Fruit fly (Drosophila melanogaster) whole organism, embryonic: ENCODE measurements around the gene CG44000.

Source experiments
- Ada2b ChIP-seq: fragments of 200-800 bp; sonication (Bioruptor generic); IDR thresholded peaks from 2 replicates; pipeline ENCODE4 v1.3.6; 2022; ENCODE audit warnings: missing biosample characterization, missing genetic modification characterization
- Aef1 ChIP-seq: fragments of 200-800 bp; sonication (Bioruptor generic); IDR thresholded peaks from 3 replicates; pipeline ENCODE4 v1.3.6; 2022; ENCODE audit warnings: missing biosample characterization, missing genetic modification characterization
- Antp ChIP-seq: fragments of 200-800 bp; sonication (Bioruptor generic); optimal IDR thresholded peaks from 3 replicates; lab custom pipeline; 2016; ENCODE audit warnings: missing biosample characterization, missing genetic modification characterization
- Asciz ChIP-seq: fragments of 200-800 bp; sonication (Bioruptor generic); optimal IDR thresholded peaks from 2 replicates; lab custom pipeline; 2017; ENCODE audit warnings: missing biosample characterization, mild to moderate bottlenecking, missing genetic modification characterization, missing genetic modification reagents
- Atf-2 ChIP-seq: fragments of 200-800 bp; sonication (Bioruptor generic); optimal IDR thresholded peaks from 2 replicates; lab custom pipeline; 2016; ENCODE audit warnings: missing biosample characterization, missing genetic modification characterization
- CG10366 ChIP-seq: fragments of 200-800 bp; sonication (Bioruptor generic); IDR thresholded peaks from 2 replicates; pipeline ENCODE4 v1.3.6; 2022; ENCODE audit warnings: missing biosample characterization, missing genetic modification characterization
- CG12391 ChIP-seq: fragments of 200-800 bp; sonication (Bioruptor generic); optimal IDR thresholded peaks from 3 replicates; lab custom pipeline; 2018; ENCODE audit warnings: missing biosample characterization, mild to moderate bottlenecking, missing genetic modification characterization, moderate library complexity
- CG13123 ChIP-seq: fragments of 200-800 bp; sonication (Bioruptor generic); optimal IDR thresholded peaks from 2 replicates; lab custom pipeline; 2016; ENCODE audit warnings: missing biosample characterization, missing genetic modification characterization
- CG13894 ChIP-seq: fragments of 200-800 bp; sonication (Bioruptor generic); optimal IDR thresholded peaks from 3 replicates; lab custom pipeline; 2018; ENCODE audit warnings: missing biosample characterization, mild to moderate bottlenecking, missing genetic modification characterization, moderate library complexity
- CG14667 ChIP-seq: fragments of 200-800 bp; sonication (Bioruptor generic); IDR thresholded peaks from 2 replicates; pipeline ENCODE4 v1.3.6; 2022; ENCODE audit warnings: missing biosample characterization, missing genetic modification characterization
- CG2712 ChIP-seq: fragments of 200-800 bp; optimal IDR thresholded peaks from 3 replicates; lab custom pipeline; 2019; ENCODE audit warnings: missing biosample characterization, mild to moderate bottlenecking, missing genetic modification characterization, moderate library complexity
- CG31441 ChIP-seq: fragments of 200-800 bp; sonication (Bioruptor generic); IDR thresholded peaks from 2 replicates; pipeline ENCODE4 v1.3.6; 2022; ENCODE audit warnings: missing biosample characterization, missing genetic modification characterization
- CG34422 ChIP-seq: fragments of 200-800 bp; sonication (Bioruptor generic); IDR thresholded peaks from 3 replicates; pipeline ENCODE4 v1.3.6; 2022; ENCODE audit warnings: missing biosample characterization, missing genetic modification characterization
- CG3726 ChIP-seq: fragments of 200-800 bp; sonication (Bioruptor generic); IDR thresholded peaks from 3 replicates; pipeline ENCODE4, ENCODE4 v1.3.6; 2022; ENCODE audit warnings: missing biosample characterization, missing genetic modification characterization
- CG4360 ChIP-seq: fragments of 200-800 bp; sonication (Bioruptor generic); IDR thresholded peaks from 2 replicates; pipeline ENCODE4 v1.3.6; 2022; ENCODE audit warnings: missing biosample characterization, missing genetic modification characterization
- CG43689 ChIP-seq: fragments of 200-800 bp; sonication (Bioruptor generic); IDR thresholded peaks from 2 replicates; pipeline ENCODE4 v1.3.6; 2022; ENCODE audit warnings: missing biosample characterization, missing genetic modification characterization
- CG4404 ChIP-seq: fragments of 200-800 bp; sonication (Bioruptor generic); IDR thresholded peaks from 2 replicates; pipeline ENCODE4 v1.3.6; 2022; ENCODE audit warnings: missing biosample characterization, missing genetic modification characterization
- CG4617 ChIP-seq: fragments of 200-800 bp; sonication (Bioruptor generic); optimal IDR thresholded peaks from 3 replicates; lab custom pipeline; 2016; ENCODE audit warnings: missing biosample characterization, missing genetic modification characterization, borderline replicate concordance
- CG7786 ChIP-seq: fragments of 200-800 bp; sonication (Bioruptor generic); optimal IDR thresholded peaks from 2 replicates; lab custom pipeline; 2016; ENCODE audit warnings: missing biosample characterization, missing genetic modification characterization
- CG8765 ChIP-seq: fragments of 200-800 bp; sonication (Bioruptor generic); IDR thresholded peaks from 2 replicates; pipeline ENCODE4 v1.3.6; 2022; ENCODE audit warnings: missing biosample characterization, missing genetic modification characterization
- CG9932 ChIP-seq: fragments of 200-800 bp; sonication (Bioruptor generic); IDR thresholded peaks from 2 replicates; pipeline ENCODE4 v1.3.6; 2022; ENCODE audit warnings: missing biosample characterization, missing genetic modification characterization
- D ChIP-seq, 2 experiments: fragments of 200-800 bp in 1 of 2; fragments of >200 bp in 1 of 2; sonication (Bioruptor generic) in 1 of 2; optimal IDR thresholded peaks; 2 replicates in 1 of 2; 3 replicates in 1 of 2; lab custom pipeline; 2017; ENCODE audit warnings: mild to moderate bottlenecking in 1 of 2, missing biosample characterization in 1 of 2, missing genetic modification characterization in 1 of 2, missing genetic modification reagents in 1 of 2
- Dip3 ChIP-seq: fragments of 200-800 bp; sonication (Bioruptor generic); optimal IDR thresholded peaks from 3 replicates; lab custom pipeline; 2016; ENCODE audit warnings: missing biosample characterization, missing genetic modification characterization
- Dref ChIP-seq: fragments of 200-800 bp; sonication (Bioruptor generic); IDR thresholded peaks from 2 replicates; pipeline ENCODE4 v1.3.6; 2022; ENCODE audit warnings: missing biosample characterization, missing genetic modification characterization
- Drgx ChIP-seq: fragments of 200-800 bp; sonication (Bioruptor generic); IDR thresholded peaks from 2 replicates; pipeline ENCODE4 v1.3.6; 2022; ENCODE audit warnings: missing biosample characterization, missing genetic modification characterization
- NC2α ChIP-seq: fragments of 200-800 bp; sonication (Bioruptor generic); optimal IDR thresholded peaks from 2 replicates; lab custom pipeline; 2016; ENCODE audit warnings: missing biosample characterization, missing genetic modification characterization
- NK7.1 ChIP-seq: fragments of 200-800 bp; sonication (Bioruptor generic); optimal IDR thresholded peaks from 3 replicates; lab custom pipeline; 2016; ENCODE audit warnings: missing biosample characterization, missing genetic modification characterization
- Oli ChIP-seq: fragments of 200-800 bp; sonication (Bioruptor generic); optimal IDR thresholded peaks from 2 replicates; lab custom pipeline; 2018; ENCODE audit warnings: missing biosample characterization, mild to moderate bottlenecking, missing genetic modification characterization, moderate library complexity
- Side ChIP-seq: fragments of 200-800 bp; sonication (Bioruptor generic); optimal IDR thresholded peaks from 2 replicates; lab custom pipeline; 2016; ENCODE audit warnings: missing biosample characterization, missing genetic modification characterization
- Xrp1 ChIP-seq: fragments of 200-800 bp; sonication (Bioruptor generic); IDR thresholded peaks from 2 replicates; pipeline ENCODE4 v1.3.6; 2022; ENCODE audit warnings: missing biosample characterization, missing genetic modification characterization
- bsh ChIP-seq, 2 experiments: fragments of 200-800 bp; sonication (Bioruptor generic); optimal IDR thresholded peaks; 2 replicates each; lab custom pipeline; 2017 to 2018; ENCODE audit warnings: mild to moderate bottlenecking in 2 of 2, missing biosample characterization in 2 of 2, missing genetic modification characterization in 2 of 2, moderate library complexity in 1 of 2
- caup ChIP-seq: fragments of 200-800 bp; sonication (Bioruptor generic); optimal IDR thresholded peaks from 3 replicates; lab custom pipeline; 2017; ENCODE audit warnings: missing biosample characterization, mild to moderate bottlenecking, missing genetic modification characterization, moderate library complexity; ENCODE audit not compliant: severe bottlenecking
- ci ChIP-seq: fragments of 200-800 bp; sonication (Bioruptor generic); IDR thresholded peaks from 3 replicates; pipeline ENCODE4 v1.3.6; 2022; ENCODE audit warnings: missing biosample characterization, missing genetic modification characterization
- crp ChIP-seq, 2 experiments: fragments of 200-800 bp; sonication (Bioruptor generic); optimal IDR thresholded peaks; 2 replicates in 1 of 2; 3 replicates in 1 of 2; lab custom pipeline; 2017; ENCODE audit warnings: missing biosample characterization in 2 of 2, missing genetic modification characterization in 2 of 2, mild to moderate bottlenecking in 1 of 2, moderate library complexity in 1 of 2
- danr ChIP-seq: fragments of 200-800 bp; sonication (Bioruptor generic); IDR thresholded peaks from 2 replicates; pipeline ENCODE4 v1.3.6; 2022; ENCODE audit warnings: missing biosample characterization, missing genetic modification characterization
- dm ChIP-seq: fragments of 200-800 bp; sonication (Bioruptor generic); optimal IDR thresholded peaks from 3 replicates; lab custom pipeline; 2016; ENCODE audit warnings: missing biosample characterization, missing genetic modification characterization
- dmrt11E ChIP-seq: fragments of 200-800 bp; sonication (Bioruptor generic); optimal IDR thresholded peaks from 3 replicates; lab custom pipeline; 2018; ENCODE audit warnings: missing biosample characterization, mild to moderate bottlenecking, missing genetic modification characterization, moderate library complexity
- dysf ChIP-seq: fragments of 200-800 bp; sonication (Bioruptor generic); IDR thresholded peaks from 3 replicates; pipeline ENCODE4 v1.3.6; 2022; ENCODE audit warnings: missing biosample characterization, missing genetic modification characterization
- ewg ChIP-seq: fragments of 200-800 bp; sonication (Bioruptor generic); optimal IDR thresholded peaks from 3 replicates; lab custom pipeline; 2017; ENCODE audit warnings: mild to moderate bottlenecking, missing biosample characterization, missing genetic modification reagents, missing genetic modification characterization
- exex ChIP-seq: fragments of 200-800 bp; sonication (Bioruptor generic); optimal IDR thresholded peaks from 4 replicates; lab custom pipeline; 2018; ENCODE audit warnings: missing biosample characterization, mild to moderate bottlenecking, missing genetic modification characterization, moderate library complexity
- fd3F ChIP-seq: fragments of 200-800 bp; sonication (Bioruptor generic); optimal IDR thresholded peaks from 2 replicates; lab custom pipeline; 2018; ENCODE audit warnings: missing biosample characterization, mild to moderate bottlenecking, missing genetic modification characterization, moderate library complexity
- fu2 ChIP-seq: fragments of 200-800 bp; sonication (Bioruptor generic); optimal IDR thresholded peaks from 2 replicates; lab custom pipeline; 2016; ENCODE audit warnings: missing biosample characterization, missing genetic modification characterization
- grau ChIP-seq: fragments of 200-800 bp; optimal IDR thresholded peaks from 3 replicates; lab custom pipeline; 2019; ENCODE audit warnings: missing biosample characterization, mild to moderate bottlenecking, missing genetic modification characterization, moderate library complexity
- gsb-n ChIP-seq: fragments of 200-800 bp; sonication (Bioruptor generic); optimal IDR thresholded peaks from 3 replicates; lab custom pipeline; 2018; ENCODE audit warnings: missing biosample characterization, mild to moderate bottlenecking, missing genetic modification characterization
- ham ChIP-seq: fragments of 200-800 bp; sonication (Bioruptor generic); IDR thresholded peaks from 2 replicates; pipeline ENCODE4 v1.3.6; 2022; ENCODE audit warnings: missing biosample characterization, missing genetic modification characterization
- jigr1 ChIP-seq: fragments of 200-800 bp; sonication (Bioruptor generic); IDR thresholded peaks from 3 replicates; pipeline ENCODE4 v1.3.6; 2022; ENCODE audit warnings: missing biosample characterization, missing genetic modification characterization
- lola ChIP-seq, 3 experiments: fragments of >200 bp in 2 of 3; fragments of 200-800 bp in 1 of 3; sonication (Bioruptor generic) in 1 of 3; optimal IDR thresholded peaks; 2 replicates each; lab custom pipeline; 2017 to 2019; ENCODE audit warnings: missing biosample characterization in 3 of 3, missing genetic modification characterization in 3 of 3, mild to moderate bottlenecking in 1 of 3, moderate library complexity in 1 of 3
- luna ChIP-seq: fragments of 200-800 bp; sonication (Bioruptor generic); optimal IDR thresholded peaks from 2 replicates; lab custom pipeline; 2016; ENCODE audit warnings: missing biosample characterization, missing genetic modification characterization
- mld ChIP-seq: fragments of 200-800 bp; sonication (Bioruptor generic); IDR thresholded peaks from 3 replicates; pipeline ENCODE4 v1.3.6; 2022; ENCODE audit warnings: missing biosample characterization, missing genetic modification characterization; ENCODE audit not compliant: partially characterized antibody

Gene CG44000

dm6 chr2L:5052367-5052914, 9.4 kb downstream of the CG44000 start, which contains the start of gene senju (continued):
- TF ChIP-seq CG9932 (GFP tag; lab: Robert Waterston, UW), result peak; percentile 83
- peak; percentile 46 for TF ChIP-seq luna
- peak; percentile 74 for TF ChIP-seq Asciz (GFP tag; lab: Kevin White, UChicago)
- TF ChIP-seq bsh (GFP tag; optimal IDR thresholded peaks at IDR 0.05; lab: Kevin White, UChicago), result peak; percentile 72 to 82
- peak; percentile 67 for TF ChIP-seq D (optimal IDR thresholded peaks at IDR 0.05; lab: Kevin White, UChicago)
- peak; percentile 55 for TF ChIP-seq D (GFP tag; optimal IDR thresholded peaks at IDR 0.05; lab: Kevin White, UChicago)
- TF ChIP-seq jigr1 (GFP tag; lab: Robert Waterston, UW), result peak; percentile 47; the same call in 1 of the 3 replicates
- peak; percentile 83 for TF ChIP-seq CG12391 (tag; lab: Kevin White, UChicago)
- TF ChIP-seq CG4404 (GFP tag; lab: Robert Waterston, UW), result peak; percentile 52
- TF ChIP-seq CG34422 (GFP tag; lab: Robert Waterston, UW), result peak; percentile 94
- peak; percentile 82 for TF ChIP-seq CG10366 (GFP tag; lab: Robert Waterston, UW)
- TF ChIP-seq CG14667 (GFP tag; lab: Robert Waterston, UW), result peak; percentile 71
- TF ChIP-seq Drgx (GFP tag; lab: Robert Waterston, UW), result peak; percentile 81
- peak; percentile 39 for TF ChIP-seq exex (tag; lab: Kevin White, UChicago)
- peak; percentile 63 for TF ChIP-seq Dip3
- TF ChIP-seq grau (tag; lab: Kevin White, UChicago), result peak; percentile 77
- TF ChIP-seq caup (GFP tag; lab: Kevin White, UChicago), result peak; percentile 92
- TF ChIP-seq CG13894 (tag; lab: Kevin White, UChicago), result peak; percentile 82
- TF ChIP-seq CG43689 (GFP tag; lab: Robert Waterston, UW), result peak; percentile 76
- peak; percentile 51; the same call in 1 of the 2 replicates for TF ChIP-seq CG4360 (GFP tag; lab: Robert Waterston, UW)
- TF ChIP-seq dysf, result peak; percentile 89
- peak; percentile 88 for TF ChIP-seq CG7786 (GFP tag; lab: Kevin White, UChicago)
- TF ChIP-seq CG2712 (tag; lab: Kevin White, UChicago), result peak; percentile 76
- TF ChIP-seq ham (GFP tag; lab: Robert Waterston, UW), result peak; percentile 40; the same call in 1 of the 2 replicates
- peak; percentile 48 for TF ChIP-seq Dref (GFP tag; lab: Robert Waterston, UW)
- peak; percentile 63 for TF ChIP-seq ewg (GFP tag; lab: Kevin White, UChicago)
- TF ChIP-seq fd3F (GFP tag; lab: Kevin White, UChicago), result peak; percentile 50
- TF ChIP-seq Xrp1 (GFP tag; lab: Robert Waterston, UW), result peak; percentile 81; the same call in 1 of the 2 replicates
- TF ChIP-seq Ada2b (GFP tag; lab: Robert Waterston, UW), result peak; percentile 81
- TF ChIP-seq crp (GFP tag; optimal IDR thresholded peaks at IDR 0.05; lab: Kevin White, UChicago), result peak; percentile 92 to 99
- TF ChIP-seq dmrt11E (tag; lab: Kevin White, UChicago), result peak; percentile 69
- peak; percentile 90 for TF ChIP-seq Antp (GFP tag; lab: Kevin White, UChicago)
- TF ChIP-seq Aef1 (GFP tag; lab: Robert Waterston, UW), result peak; percentile 79
- TF ChIP-seq NK7.1 (GFP tag; lab: Kevin White, UChicago), result peak; percentile 81
- TF ChIP-seq mld (GFP tag; lab: Robert Waterston, UW), result 0 out of 3 replicates have a peak, but pooled peaks have one; percentile 46
- TF ChIP-seq CG3726 (GFP tag; lab: Robert Waterston, UW), result peak; percentile 69; the same call in 2 of the 3 replicates
- peak; percentile 66 for TF ChIP-seq NC2α (GFP tag; lab: Kevin White, UChicago)
- peak; percentile 96 for TF ChIP-seq ci
- TF ChIP-seq Oli (tag; lab: Kevin White, UChicago), result peak; percentile 78
- peak; percentile 95 for TF ChIP-seq dm (GFP tag; lab: Kevin White, UChicago)
- peak; percentile 81 for TF ChIP-seq CG31441 (GFP tag; lab: Robert Waterston, UW)
- peak; percentile 50 for TF ChIP-seq CG8765 (GFP tag; lab: Robert Waterston, UW)
- peak; percentile 95 for TF ChIP-seq CG4617
- TF ChIP-seq lola (GFP tag; optimal IDR thresholded peaks at IDR 0.05; lab: Kevin White, UChicago), result peak in 1 of 3 experiments; percentile 57
- TF ChIP-seq Atf-2, result peak; percentile 62
- TF ChIP-seq fu2 (GFP tag; lab: Kevin White, UChicago), result peak; percentile 88
- peak; percentile 91 for TF ChIP-seq Side (GFP tag; lab: Kevin White, UChicago)
- TF ChIP-seq gsb-n (tag; lab: Kevin White, UChicago), result peak; percentile 69
- TF ChIP-seq danr, result 0 out of 2 replicates have a peak, but pooled peaks have one; percentile 46
- TF ChIP-seq CG13123 (GFP tag; lab: Kevin White, UChicago), result peak; percentile 81
